Worm (Caenorhabditis elegans) whole organism, midembryonic: ENCODE results near the gene F21C10.7.

Source experiments
- T22C8.4 ChIP-seq: fragments of 200-800 bp; sonication (Bioruptor generic); IDR thresholded peaks from 2 replicates; pipeline ENCODE4 v1.3.6; 2022; ENCODE audit warnings: missing genetic modification characterization, missing compliant biosample characterization
- cog-1 ChIP-seq: sonication (generic microtip); optimal IDR thresholded peaks from 2 replicates; lab custom pipeline; 2016; ENCODE audit warnings: missing genetic modification characterization, missing compliant biosample characterization
- flt-1 ChIP-seq: fragments of 200-800 bp; sonication (Bioruptor generic); IDR thresholded peaks from 2 replicates; pipeline ENCODE4 v1.3.6; 2022; ENCODE audit warnings: missing genetic modification characterization, missing compliant biosample characterization
- klf-2 ChIP-seq: fragments of 200-800 bp; sonication (Bioruptor generic); conservative IDR thresholded peaks from 2 replicates; pipeline ENCODE4 v1.3.6; 2022; ENCODE audit warnings: missing genetic modification reagents, missing genetic modification characterization, missing compliant biosample characterization
- ref-1 ChIP-seq: fragments of 200-800 bp; sonication (Bioruptor generic); conservative IDR thresholded peaks from 2 replicates; pipeline ENCODE4 v1.3.6; 2022; ENCODE audit warnings: missing genetic modification reagents, missing genetic modification characterization, missing compliant biosample characterization
- tab-1 ChIP-seq: fragments of 200-800 bp; sonication (Bioruptor generic); IDR thresholded peaks from 2 replicates; pipeline ENCODE4 v1.3.6; 2022; ENCODE audit warnings: missing genetic modification characterization, missing compliant biosample characterization
- ztf-23 ChIP-seq: fragments of 200-800 bp; sonication (Bioruptor generic); IDR thresholded peaks from 2 replicates; pipeline ENCODE4 v1.3.6; 2022; ENCODE audit warnings: missing genetic modification reagents, missing genetic modification characterization, missing compliant biosample characterization
- ztf-29 ChIP-seq: fragments of 200-800 bp; sonication (Bioruptor generic); IDR thresholded peaks from 2 replicates; pipeline ENCODE4 v1.3.6; 2022; ENCODE audit warnings: missing genetic modification reagents, missing genetic modification characterization, missing compliant biosample characterization

- no peak for TF ChIP-seq ref-1 (GFP tag; lab: Robert Waterston, UW)
- no peak for TF ChIP-seq ztf-23 (GFP tag; lab: Robert Waterston, UW)
- TF ChIP-seq flt-1 (GFP tag; lab: Robert Waterston, UW), result no peak
- TF ChIP-seq cog-1 (tag; lab: Kevin White, UChicago), result no peak
- TF ChIP-seq tab-1 (GFP tag; lab: Robert Waterston, UW), result no peak
- no peak for TF ChIP-seq T22C8.4 (GFP tag; lab: Robert Waterston, UW)
- TF ChIP-seq ztf-29, result no peak
- TF ChIP-seq klf-2 (GFP tag; lab: Robert Waterston, UW), result no peak
Observed at ce11 chrV:9137618-9138017, 25.1 kb downstream of the F21C10.7 start, which contains the start of gene pitr-2.
